Fruit fly (Drosophila melanogaster) whole organism, adult: ENCODE data around the gene MTA1-like.

Experiments used
- CG11617 ChIP-seq: fragments of 200-800 bp; sonication (Bioruptor generic); optimal IDR thresholded peaks from 2 replicates; lab custom pipeline; 2017; ENCODE audit warnings: mild to moderate bottlenecking, missing biosample characterization, missing genetic modification reagents, missing genetic modification characterization
- CG12768 ChIP-seq: fragments of 200-800 bp; sonication (Bioruptor generic); optimal IDR thresholded peaks from 2 replicates; lab custom pipeline; 2017; ENCODE audit warnings: missing biosample characterization, missing genetic modification characterization, mild to moderate bottlenecking, moderate library complexity, missing genetic modification reagents
- CG14711 ChIP-seq: fragments of 200-800 bp; sonication (Bioruptor generic); optimal IDR thresholded peaks from 2 replicates; lab custom pipeline; 2018; ENCODE audit warnings: missing biosample characterization, mild to moderate bottlenecking, missing genetic modification characterization, moderate library complexity
- CG1620 ChIP-seq: fragments of 200-800 bp; sonication (Bioruptor generic); optimal IDR thresholded peaks from 2 replicates; lab custom pipeline; 2016; ENCODE audit warnings: missing biosample characterization, missing genetic modification characterization
- CG33017 ChIP-seq: fragments of 200-800 bp; sonication (Bioruptor generic); optimal IDR thresholded peaks from 2 replicates; lab custom pipeline; 2018; ENCODE audit warnings: missing biosample characterization, mild to moderate bottlenecking, missing genetic modification characterization, moderate library complexity
- CG5204 ChIP-seq: fragments of 200-800 bp; sonication (Bioruptor generic); optimal IDR thresholded peaks from 2 replicates; lab custom pipeline; 2016; ENCODE audit warnings: missing biosample characterization, missing genetic modification characterization
- CG7045 ChIP-seq: fragments of 200-800 bp; sonication (Bioruptor generic); optimal IDR thresholded peaks from 2 replicates; lab custom pipeline; 2017; ENCODE audit warnings: missing biosample characterization, mild to moderate bottlenecking, missing genetic modification characterization
- CG7101 ChIP-seq: fragments of 200-800 bp; sonication (Bioruptor generic); optimal IDR thresholded peaks from 2 replicates; lab custom pipeline; 2018; ENCODE audit warnings: missing biosample characterization, mild to moderate bottlenecking, missing genetic modification characterization, moderate library complexity
- Clk ChIP-seq: fragments of 200-800 bp; sonication (Bioruptor generic); optimal IDR thresholded peaks from 2 replicates; lab custom pipeline; 2017; ENCODE audit warnings: missing biosample characterization, missing genetic modification characterization
- Crg-1 ChIP-seq: fragments of 200-800 bp; sonication (Bioruptor generic); optimal IDR thresholded peaks from 2 replicates; lab custom pipeline; 2016; ENCODE audit warnings: missing biosample characterization, missing genetic modification characterization
- Hr96 ChIP-seq: fragments of 200-800 bp; sonication (Bioruptor generic); optimal IDR thresholded peaks from 2 replicates; lab custom pipeline; 2016; ENCODE audit warnings: missing biosample characterization, missing genetic modification characterization
- Mnt ChIP-seq: fragments of 200-800 bp; sonication (Bioruptor generic); optimal IDR thresholded peaks from 2 replicates; lab custom pipeline; 2016; ENCODE audit warnings: missing biosample characterization, mild to moderate bottlenecking, missing genetic modification characterization
- bab1 ChIP-seq: fragments of 200-800 bp; sonication (Bioruptor generic); optimal IDR thresholded peaks from 3 replicates; lab custom pipeline; 2019; ENCODE audit warnings: missing biosample characterization, mild to moderate bottlenecking, missing genetic modification characterization, moderate library complexity
- cic ChIP-seq: fragments of 200-800 bp; sonication (Bioruptor generic); optimal IDR thresholded peaks from 2 replicates; lab custom pipeline; 2017; ENCODE audit warnings: missing biosample characterization, mild to moderate bottlenecking, missing genetic modification characterization, moderate library complexity
- cnc ChIP-seq, 2 experiments: fragments of >200 bp; optimal IDR thresholded peaks; 2 replicates each; lab custom pipeline; 2017
- kay ChIP-seq: fragments of 200-800 bp; sonication (Bioruptor generic); peaks from one replicate; lab custom pipeline; 2016; ENCODE audit warnings: missing biosample characterization, missing genetic modification characterization, borderline replicate concordance
- ovo ChIP-seq: fragments of 200-800 bp; sonication (Bioruptor generic); optimal IDR thresholded peaks from 2 replicates; lab custom pipeline; 2016; ENCODE audit warnings: missing biosample characterization, missing genetic modification characterization
- pad ChIP-seq: fragments of 200-800 bp; sonication (Bioruptor generic); optimal IDR thresholded peaks from 3 replicates; lab custom pipeline; 2017; ENCODE audit warnings: missing biosample characterization, missing genetic modification characterization, mild to moderate bottlenecking, moderate library complexity, missing genetic modification reagents
- tj ChIP-seq: fragments of 200-800 bp; sonication (Bioruptor generic); optimal IDR thresholded peaks from 3 replicates; lab custom pipeline; 2017; ENCODE audit warnings: missing biosample characterization, mild to moderate bottlenecking, missing genetic modification characterization, moderate library complexity
- toe ChIP-seq: fragments of 200-800 bp; sonication (Bioruptor generic); optimal IDR thresholded peaks from 2 replicates; lab custom pipeline; 2016; ENCODE audit warnings: missing biosample characterization, missing genetic modification characterization

Gene MTA1-like

dm6 chr3R:5613114-5613443, 35.5 kb downstream of the MTA1-like start, which contains the start of gene Atu:
Gene Atu (plus strand): TSS chr3R:5613358.
- TF ChIP-seq pad (GFP tag; lab: Kevin White, UChicago) (peak; percentile 5), tj (GFP tag; lab: Kevin White, UChicago) (peak; percentile 26), CG33017 (tag; lab: Kevin White, UChicago) (no peak), cnc (optimal IDR thresholded peaks at IDR 0.05; lab: Kevin White, UChicago) (no peak), CG7045 (peak; percentile 23), kay (no peak), toe (GFP tag; lab: Kevin White, UChicago) (no peak), bab1 (GFP tag; lab: Kevin White, UChicago) (peak; percentile 40), Crg-1 (GFP tag; lab: Kevin White, UChicago) (peak; percentile 14), Hr96 (GFP tag; lab: Kevin White, UChicago) (no peak), CG7101 (tag; lab: Kevin White, UChicago) (peak; percentile 23), cic (GFP tag; lab: Kevin White, UChicago) (no peak), Clk (GFP tag; lab: Kevin White, UChicago) (no peak), CG12768 (GFP tag; lab: Kevin White, UChicago) (peak; percentile 7), CG14711 (no peak), CG5204 (GFP tag; lab: Kevin White, UChicago) (no peak), CG1620 (GFP tag; lab: Kevin White, UChicago) (no peak), ovo (GFP tag; lab: Kevin White, UChicago) (peak; percentile 46), Mnt (GFP tag; lab: Kevin White, UChicago) (peak; percentile 36), CG11617 (GFP tag; lab: Kevin White, UChicago) (peak; percentile 59)

- TF ChIP-seq tj (GFP tag; lab: Kevin White, UChicago) (peak; percentile 2), Crg-1 (GFP tag; lab: Kevin White, UChicago) (no peak)
These were observed 36.0 kb downstream of the MTA1-like start, which contains the start of gene Rga for dm6 chr3R:5612372-5613113. Gene Rga (minus strand): TSS chr3R:5613112.

- TF ChIP-seq Mnt (GFP tag; lab: Kevin White, UChicago) (no peak), pad (GFP tag; lab: Kevin White, UChicago) (no peak), cnc (optimal IDR thresholded peaks at IDR 0.05; lab: Kevin White, UChicago) (no peak), CG7101 (tag; lab: Kevin White, UChicago) (no peak), CG14711 (no peak), bab1 (GFP tag; lab: Kevin White, UChicago) (no peak), toe (GFP tag; lab: Kevin White, UChicago) (no peak), cic (GFP tag; lab: Kevin White, UChicago) (no peak), kay (no peak), ovo (GFP tag; lab: Kevin White, UChicago) (no peak), CG12768 (GFP tag; lab: Kevin White, UChicago) (no peak), CG1620 (GFP tag; lab: Kevin White, UChicago) (no peak), CG5204 (GFP tag; lab: Kevin White, UChicago) (no peak), CG33017 (tag; lab: Kevin White, UChicago) (no peak), Clk (GFP tag; lab: Kevin White, UChicago) (no peak), CG7045 (no peak), Hr96 (GFP tag; lab: Kevin White, UChicago) (no peak), Crg-1 (GFP tag; lab: Kevin White, UChicago) (no peak)
These were observed 36.8 kb downstream of the MTA1-like start for dm6 chr3R:5611733-5612132.

- TF ChIP-seq pad (GFP tag; lab: Kevin White, UChicago) (peak; percentile 0), CG14711 (no peak)
These were observed 37.4 kb downstream of the MTA1-like start for dm6 chr3R:5611167-5611566.

dm6 chr3R:5610656-5611055, 37.9 kb downstream of the MTA1-like start:
- TF ChIP-seq CG12768 (GFP tag; lab: Kevin White, UChicago) (no peak), ovo (GFP tag; lab: Kevin White, UChicago) (no peak)

dm6 chr3R:5608422-5608821, 40.1 kb downstream of the MTA1-like start:
- TF ChIP-seq Mnt (GFP tag; lab: Kevin White, UChicago) (no peak), toe (GFP tag; lab: Kevin White, UChicago) (no peak), CG7045 (no peak), bab1 (GFP tag; lab: Kevin White, UChicago) (no peak), Hr96 (GFP tag; lab: Kevin White, UChicago) (no peak), CG12768 (GFP tag; lab: Kevin White, UChicago) (no peak), Clk (GFP tag; lab: Kevin White, UChicago) (no peak), CG14711 (no peak), kay (no peak), CG1620 (GFP tag; lab: Kevin White, UChicago) (no peak)

- TF ChIP-seq Hr96 (GFP tag; lab: Kevin White, UChicago) = no peak
- TF ChIP-seq bab1 (GFP tag; lab: Kevin White, UChicago) = peak; percentile 72
- TF ChIP-seq cnc (optimal IDR thresholded peaks at IDR 0.05; lab: Kevin White, UChicago) = no peak
- peak; percentile 52 for TF ChIP-seq CG33017 (tag; lab: Kevin White, UChicago)
- TF ChIP-seq CG1620 (GFP tag; lab: Kevin White, UChicago) = peak; percentile 45
- TF ChIP-seq CG5204 (GFP tag; lab: Kevin White, UChicago) = no peak
- peak; percentile 11 for TF ChIP-seq CG12768 (GFP tag; lab: Kevin White, UChicago)
- peak; percentile 25 for TF ChIP-seq cic (GFP tag; lab: Kevin White, UChicago)
- peak; percentile 43 for TF ChIP-seq CG11617 (GFP tag; lab: Kevin White, UChicago)
- peak; percentile 99 for TF ChIP-seq CG14711
- no peak for TF ChIP-seq toe (GFP tag; lab: Kevin White, UChicago)
- TF ChIP-seq ovo (GFP tag; lab: Kevin White, UChicago) = no peak
- TF ChIP-seq Mnt (GFP tag; lab: Kevin White, UChicago) = peak; percentile 59
- no peak for TF ChIP-seq Clk (GFP tag; lab: Kevin White, UChicago)
- TF ChIP-seq kay = no peak
- peak; percentile 32 for TF ChIP-seq pad (GFP tag; lab: Kevin White, UChicago)
- TF ChIP-seq tj (GFP tag; lab: Kevin White, UChicago) = no peak
- TF ChIP-seq CG7045 = peak; percentile 44
- TF ChIP-seq Crg-1 (GFP tag; lab: Kevin White, UChicago) = no peak
- TF ChIP-seq CG7101 (tag; lab: Kevin White, UChicago) = peak; percentile 60
These were observed 42.1 kb downstream of the MTA1-like start, which contains the start of gene asl for dm6 chr3R:5606477-5606876. Gene asl (minus strand): TSS chr3R:5606543.
